Worm (Caenorhabditis elegans) whole organism, L4/young adult: ENCODE measurements around the gene ogdh-1.
"Not testable (repeated sequence)": the region's sequence is repeated elsewhere in the genome, so short reads cannot be mapped to it uniquely, and the experiment has no call there.

Experiments used
- W03F9.2 ChIP-seq: fragments of 150-350 bp; optimal IDR thresholded peaks from 2 replicates; lab custom pipeline; 2014; ENCODE audit warnings: missing biosample characterization, missing genetic modification characterization
- dao-5 ChIP-seq: sonication (generic microtip); optimal IDR thresholded peaks from 2 replicates; lab custom pipeline; 2016; ENCODE audit warnings: missing genotype, missing genetic modification characterization, moderate library complexity, missing compliant biosample characterization
- him-1 ChIP-seq: sonication (generic microtip); optimal IDR thresholded peaks from 2 replicates; lab custom pipeline; 2016; ENCODE audit warnings: missing genotype, missing genetic modification reagents, missing genetic modification characterization, missing compliant biosample characterization

ogdh-1 gene

DNA sequence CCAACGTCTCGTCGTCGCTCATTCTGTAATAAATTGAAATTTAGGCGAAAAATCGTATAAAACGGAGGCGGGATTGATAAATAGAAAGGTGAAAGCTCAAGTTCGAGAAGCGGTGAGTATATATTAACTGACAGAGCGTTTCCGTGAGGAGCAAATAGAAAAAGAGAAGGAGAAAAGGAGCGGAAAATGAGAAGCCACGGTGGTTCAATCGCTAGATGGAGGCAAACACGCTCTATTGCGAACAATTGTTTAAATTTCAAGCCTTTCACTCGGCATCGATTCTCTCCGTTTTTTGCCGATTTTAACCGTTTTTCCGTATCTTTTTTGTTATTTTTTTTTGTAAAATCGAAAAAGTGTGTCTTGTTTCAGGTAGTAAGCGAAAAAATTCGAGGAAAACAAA lies 12.0 kb upstream of the ogdh-1 start, which contains the start of gene miro-1:
Gene miro-1, minus strand, starts transcription at position 23 of the 400 bp plus-strand sequence.
- TF ChIP-seq him-1 (tag; lab: Kevin White, UChicago); dao-5 (tag; lab: Kevin White, UChicago); W03F9.2: not testable (repeated sequence)

DNA sequence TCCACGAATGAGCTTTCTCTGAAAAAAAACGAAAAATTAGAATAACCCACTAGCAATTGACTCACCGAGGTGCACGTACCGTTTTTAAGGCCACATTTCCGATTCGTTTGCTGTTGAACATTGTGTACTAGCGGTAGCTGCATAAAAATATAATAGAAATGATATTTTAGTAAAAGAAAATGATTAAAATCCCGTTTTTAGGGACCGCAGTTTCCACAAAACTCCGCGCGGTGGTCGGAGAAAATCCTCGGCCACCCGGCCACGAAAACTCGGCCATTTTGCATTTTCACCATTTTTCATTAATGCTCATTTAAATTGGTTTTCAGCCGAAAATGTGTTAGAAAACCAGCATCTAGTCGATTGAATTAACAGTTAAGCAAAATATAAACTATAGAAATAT lies 8.6 kb upstream of the ogdh-1 start, which contains the start of gene yars-2:
Gene yars-2, minus strand, starts transcription at position 249 of the 400 bp plus-strand sequence.
- no peak for TF ChIP-seq dao-5 (tag; lab: Kevin White, UChicago)
- no peak for TF ChIP-seq W03F9.2
- TF ChIP-seq him-1 (tag; lab: Kevin White, UChicago), result no peak

- TF ChIP-seq him-1 (tag; lab: Kevin White, UChicago), result no peak
- no peak for TF ChIP-seq W03F9.2
- no peak for TF ChIP-seq dao-5 (tag; lab: Kevin White, UChicago)
Measured at ce11 chrIV:4710459-4710858, 6.6 kb upstream of the ogdh-1 start, which contains the start of gene cif-1. Gene cif-1 (minus strand): TSS chrIV:4710755.

DNA sequence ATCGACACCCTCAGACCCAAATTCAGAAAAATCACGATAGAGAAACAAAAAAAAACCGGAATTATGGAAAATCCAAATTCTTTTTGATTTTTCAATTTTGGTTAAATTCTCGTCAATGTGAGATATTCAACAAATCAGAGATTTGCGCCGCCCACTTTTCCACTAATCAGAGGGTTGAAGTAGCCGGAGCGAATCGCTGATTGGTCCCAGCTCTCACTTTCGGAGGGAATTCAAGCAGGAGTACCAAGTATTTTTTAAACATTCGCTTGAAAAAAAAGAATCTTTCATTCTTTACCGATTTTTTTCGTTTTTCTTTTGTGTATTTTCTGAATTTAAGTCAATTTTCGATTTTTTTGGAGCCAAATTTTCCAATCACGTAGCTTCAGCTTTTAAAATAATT lies 2.1 kb upstream of the ogdh-1 start:
- TF ChIP-seq him-1 (tag; lab: Kevin White, UChicago), result no peak
- TF ChIP-seq W03F9.2, result no peak
- no peak for TF ChIP-seq dao-5 (tag; lab: Kevin White, UChicago)

ce11 chrIV:4705182-4705581 lies 1.4 kb upstream of the ogdh-1 start:
- TF ChIP-seq dao-5 (tag; lab: Kevin White, UChicago), result no peak
- no peak for TF ChIP-seq him-1 (tag; lab: Kevin White, UChicago)
- peak; percentile 41 for TF ChIP-seq W03F9.2

DNA sequence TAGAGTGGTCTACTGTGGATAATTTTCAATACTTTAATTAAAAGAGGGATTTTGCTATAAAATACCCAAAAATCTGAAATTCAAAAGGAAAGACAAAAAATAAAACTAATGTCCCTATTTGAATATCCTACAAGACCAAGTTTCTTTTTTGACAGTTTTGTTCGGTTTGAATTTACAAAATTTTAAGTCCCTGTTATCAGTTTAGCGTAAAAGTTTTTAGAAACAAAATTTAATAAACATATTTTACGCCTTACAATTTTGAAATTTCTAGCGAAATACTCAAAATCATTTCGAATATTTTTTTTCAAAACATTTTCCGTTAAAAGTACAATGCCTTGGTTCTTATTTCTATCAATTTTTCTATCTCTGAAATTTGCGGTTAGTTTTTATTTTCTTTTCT lies 11.3 kb downstream of the ogdh-1 start, which contains the start of gene spe-51:
Gene spe-51, plus strand, starts transcription at position 301 of the 400 bp plus-strand sequence.
- TF ChIP-seq dao-5 (tag; lab: Kevin White, UChicago) (no peak), W03F9.2 (no peak), him-1 (tag; lab: Kevin White, UChicago) (no peak)

DNA sequence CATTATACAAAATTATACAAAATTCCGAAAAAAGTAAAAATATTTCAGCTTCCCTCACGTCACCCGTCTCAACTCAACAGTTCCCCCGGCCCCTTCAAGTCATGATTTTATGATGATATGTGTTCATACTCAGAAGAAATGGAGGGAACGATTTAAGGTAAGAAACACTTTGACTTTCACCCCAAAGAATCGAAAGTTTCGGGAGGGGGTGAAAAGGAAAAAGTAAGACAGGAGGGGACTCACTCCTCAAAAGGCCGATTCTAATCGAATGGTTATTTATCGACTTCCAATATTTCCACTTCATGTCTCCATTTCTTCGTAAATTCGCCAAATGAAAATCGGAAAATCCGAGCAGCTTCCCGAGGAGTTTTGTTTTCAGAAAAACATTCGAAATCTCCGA lies 15.6 kb downstream of the ogdh-1 start, which contains the start of gene bus-4:
Gene bus-4, plus strand, starts transcription at position 49 of the 400 bp plus-strand sequence.
- TF ChIP-seq him-1 (tag; lab: Kevin White, UChicago) (no peak), dao-5 (tag; lab: Kevin White, UChicago) (no peak), W03F9.2 (no peak)

DNA sequence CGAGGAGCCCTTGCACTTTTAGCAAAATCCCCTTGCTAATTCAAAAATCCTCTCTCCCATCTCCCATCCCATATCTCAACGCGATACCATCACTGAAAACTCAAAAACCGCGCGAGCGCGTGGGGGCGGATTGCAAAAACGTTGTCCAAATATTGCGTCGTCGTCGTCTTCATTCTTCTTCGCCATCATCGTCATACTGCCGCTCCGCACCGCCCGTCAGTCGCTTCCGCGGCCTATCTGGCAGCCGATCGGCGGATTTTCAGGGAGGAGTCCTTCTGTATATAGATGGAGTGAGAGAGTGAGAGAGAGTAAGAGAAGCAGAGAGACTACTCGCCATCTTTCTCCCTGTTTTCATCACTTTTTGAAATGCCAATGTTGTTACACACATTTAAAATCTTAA lies 16.9 kb downstream of the ogdh-1 start:
- TF ChIP-seq dao-5 (tag; lab: Kevin White, UChicago), result no peak
- TF ChIP-seq W03F9.2, result no peak
- TF ChIP-seq him-1 (tag; lab: Kevin White, UChicago), result no peak

- TF ChIP-seq W03F9.2 (no peak), dao-5 (tag; lab: Kevin White, UChicago) (no peak), him-1 (tag; lab: Kevin White, UChicago) (no peak)
Measured at ce11 chrIV:4686291-4686830, 17.4 kb downstream of the ogdh-1 start.

ce11 chrIV:4683149-4683548 lies 20.7 kb downstream of the ogdh-1 start:
- no peak for TF ChIP-seq dao-5 (tag; lab: Kevin White, UChicago)

- TF ChIP-seq dao-5 (tag; lab: Kevin White, UChicago) (no peak), him-1 (tag; lab: Kevin White, UChicago) (no peak), W03F9.2 (no peak)
Measured at ce11 chrIV:4678718-4679117, 25.1 kb downstream of the ogdh-1 start, which contains the start of gene kin-36. Gene kin-36 (plus strand): TSS chrIV:4679018.

ce11 chrIV:4674322-4674721 lies 29.5 kb downstream of the ogdh-1 start:
- TF ChIP-seq W03F9.2 (no peak), him-1 (tag; lab: Kevin White, UChicago) (no peak), dao-5 (tag; lab: Kevin White, UChicago) (no peak)

ce11 chrIV:4673332-4673731 lies 30.5 kb downstream of the ogdh-1 start:
- TF ChIP-seq him-1 (tag; lab: Kevin White, UChicago) (no peak), W03F9.2 (no peak), dao-5 (tag; lab: Kevin White, UChicago) (no peak)

DNA sequence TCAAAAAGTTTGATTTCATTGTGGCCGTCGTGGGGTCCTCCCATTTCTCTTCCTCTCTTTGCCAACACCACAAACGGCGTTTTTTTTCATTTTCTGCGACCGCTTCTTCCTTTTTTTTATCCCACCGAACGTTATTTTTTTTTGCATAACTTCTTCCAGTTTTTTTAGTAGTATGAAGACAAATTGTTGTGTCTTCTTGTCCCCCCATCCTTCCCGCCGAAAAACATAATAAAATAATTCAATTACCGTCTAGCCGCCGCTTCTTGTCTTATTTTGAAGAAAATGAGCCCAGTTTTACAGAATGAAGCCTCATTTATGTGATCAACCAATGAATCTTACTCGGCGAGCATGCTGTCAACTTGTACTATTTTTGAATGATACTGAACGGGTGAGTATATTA lies 34.6 kb downstream of the ogdh-1 start, which contains the start of gene F29B9.12:
Gene F29B9.12, plus strand, starts transcription at position 301 of the 400 bp plus-strand sequence.
- TF ChIP-seq dao-5 (tag; lab: Kevin White, UChicago) (no peak), W03F9.2 (no peak), him-1 (tag; lab: Kevin White, UChicago) (no peak)

- TF ChIP-seq W03F9.2, result no peak
Measured at ce11 chrIV:4667835-4668234, 36.0 kb downstream of the ogdh-1 start.
